Fruit fly (Drosophila melanogaster): ENCODE measurements around the gene AnxB11.
A peak's percentile ranks its signal among the peaks of the same experiment; 100 is the strongest.

The AnxB11 gene

dm6 chrX:16414451-16415368, 7.4 kb downstream of the AnxB11 start, which contains the start of gene Traf-like (continued):
- TF ChIP-seq zf30C (GFP tag; optimal IDR thresholded peaks at IDR 0.05) (peak; percentile 16), CG4707 (GFP tag; optimal IDR thresholded peaks at IDR 0.05) (no peak), Fer3 (tag; optimal IDR thresholded peaks at IDR 0.05) (no peak), CG2202 (tag; optimal IDR thresholded peaks at IDR 0.05) (no peak), CG12236 (GFP tag; optimal IDR thresholded peaks at IDR 0.05) (no peak), fd64A (GFP tag; optimal IDR thresholded peaks at IDR 0.05) (no peak), row (GFP tag; IDR thresholded peaks at IDR 0.05) (peak; percentile 48; the same call in 2 of the 3 replicates), grn (GFP tag; optimal IDR thresholded peaks at IDR 0.05) (peak; percentile 41), Kr (GFP tag; optimal IDR thresholded peaks at IDR 0.05) (no peak), CG17328 (GFP tag; IDR thresholded peaks at IDR 0.05) (peak; percentile 11; the same call in 1 of the 2 replicates), CG13287 (GFP tag; IDR thresholded peaks at IDR 0.05; ENCODE audit: partially characterized antibody) (no peak), Sox102F (GFP tag; optimal IDR thresholded peaks at IDR 0.05) (peak; percentile 52), HLH54F (GFP tag; optimal IDR thresholded peaks at IDR 0.05) (no peak), Ets65A (GFP tag) (peak; percentile 6), so (GFP tag; IDR thresholded peaks at IDR 0.05) (0 out of 3 replicates have a peak, but pooled peaks have one; percentile 36), MBD-R2 (GFP tag; IDR thresholded peaks at IDR 0.05) (no peak), gsb (GFP tag; IDR thresholded peaks at IDR 0.05) (no peak), CG15269 (tag; optimal IDR thresholded peaks at IDR 0.05) (peak; percentile 23), ewg (GFP tag; optimal IDR thresholded peaks at IDR 0.05) (no peak), CG9817 (tag; optimal IDR thresholded peaks at IDR 0.05) (peak; percentile 5), Elba2 (GFP tag; optimal IDR thresholded peaks at IDR 0.05) (no peak), Taf1 (GFP tag; IDR thresholded peaks at IDR 0.05) (no peak), CG1024 (GFP tag; IDR thresholded peaks at IDR 0.05) (no peak), z (GFP tag; IDR thresholded peaks at IDR 0.05) (no peak), wdn (GFP tag; IDR thresholded peaks at IDR 0.05) (no peak), CG4424 (GFP tag; optimal IDR thresholded peaks at IDR 0.05) (no peak), crol (GFP tag; IDR thresholded peaks at IDR 0.05) (no peak), nerfin-2 (GFP tag; IDR thresholded peaks at IDR 0.05; ENCODE audit: partially characterized antibody) (no peak), fu2 (GFP tag; optimal IDR thresholded peaks at IDR 0.05) (no peak), CG17568 (GFP tag; optimal IDR thresholded peaks at IDR 0.05) (no peak), ERR (GFP tag; optimal IDR thresholded peaks at IDR 0.05) (no peak), ken (GFP tag; IDR thresholded peaks at IDR 0.05) (0 out of 3 replicates have a peak, but pooled peaks have one; percentile 32), wek (GFP tag; optimal IDR thresholded peaks at IDR 0.05) (no peak), CG9727 (GFP tag; optimal IDR thresholded peaks at IDR 0.05) (no peak), bigmax (GFP tag; optimal IDR thresholded peaks at IDR 0.05) (no peak), CG6854 (GFP tag; optimal IDR thresholded peaks at IDR 0.05) (no peak), CG31365 (tag; optimal IDR thresholded peaks at IDR 0.05) (no peak), sd (tag; optimal IDR thresholded peaks at IDR 0.05) (peak; percentile 96), insv (GFP tag; optimal IDR thresholded peaks at IDR 0.05) (no peak), CG8290 (GFP tag; optimal IDR thresholded peaks at IDR 0.05) (no peak), CG8290 (tag; optimal IDR thresholded peaks at IDR 0.05) (no peak), Fer2 (tag; optimal IDR thresholded peaks at IDR 0.05) (no peak), CG15479 (GFP tag; optimal IDR thresholded peaks at IDR 0.05) (no peak), Chrac-16 (GFP tag; optimal IDR thresholded peaks at IDR 0.05) (no peak), Hr78 (GFP tag; optimal IDR thresholded peaks at IDR 0.05) (no peak), C15 (GFP tag; IDR thresholded peaks at IDR 0.05) (no peak), CG1602 (GFP tag; optimal IDR thresholded peaks at IDR 0.05) (no peak), CG13296 (GFP tag; optimal IDR thresholded peaks at IDR 0.05) (no peak), CG10979 (tag; optimal IDR thresholded peaks at IDR 0.05) (peak; percentile 10)

All from whole organism, embryonic.